Worm (Caenorhabditis elegans): ENCODE results near the gene srg-5.

- TF ChIP-seq fkh-10 (GFP tag; optimal IDR thresholded peaks at IDR 0.05) (no peak), ahr-1 (tag; optimal IDR thresholded peaks at IDR 0.05) (no peak)
These were observed 7.7 kb downstream of the srg-5 start, which contains the start of gene srg-9 for ce11 chrIII:6256675-6257074.
